Fruit fly (Drosophila melanogaster) whole organism, prepupa: Measurements from ENCODE around the gene CG7101.
A peak's percentile ranks its signal among the peaks of the same experiment; 100 is the strongest.

Experiments
- Blimp-1 ChIP-seq: fragments of 200-800 bp; sonication (Bioruptor generic); optimal IDR thresholded peaks from 3 replicates; lab custom pipeline; 2017; ENCODE audit warnings: missing biosample characterization, missing genetic modification characterization, mild to moderate bottlenecking, moderate library complexity, missing genetic modification reagents
- CG10631 ChIP-seq: fragments of 200-800 bp; sonication (Bioruptor generic); optimal IDR thresholded peaks from 2 replicates; lab custom pipeline; 2016; ENCODE audit warnings: missing biosample characterization, missing genetic modification characterization
- CG10669 ChIP-seq: fragments of 200-800 bp; sonication (Bioruptor generic); optimal IDR thresholded peaks from 3 replicates; lab custom pipeline; 2018; ENCODE audit warnings: missing biosample characterization, mild to moderate bottlenecking, missing genetic modification characterization, moderate library complexity
- CG11294 ChIP-seq: fragments of 200-800 bp; sonication (Bioruptor generic); IDR thresholded peaks from 2 replicates; pipeline ENCODE4 v1.3.6; 2022; ENCODE audit warnings: missing biosample characterization, missing genetic modification characterization
- CG11762 ChIP-seq: fragments of 200-800 bp; sonication (Bioruptor generic); optimal IDR thresholded peaks from 3 replicates; lab custom pipeline; 2016; ENCODE audit warnings: missing biosample characterization, missing genetic modification characterization; ENCODE audit not compliant: insufficient read depth
- CG15336 ChIP-seq: fragments of 200-800 bp; sonication (Bioruptor generic); IDR thresholded peaks from 2 replicates; pipeline ENCODE4 v1.3.6; 2022; ENCODE audit warnings: missing biosample characterization, missing genetic modification characterization
- CG1621 ChIP-seq: fragments of 200-800 bp; sonication (Bioruptor generic); optimal IDR thresholded peaks from 3 replicates; lab custom pipeline; 2018; ENCODE audit warnings: missing biosample characterization, mild to moderate bottlenecking, missing genetic modification characterization
- CG32006 ChIP-seq: fragments of 200-800 bp; sonication (Bioruptor generic); optimal IDR thresholded peaks from 3 replicates; lab custom pipeline; 2017; ENCODE audit warnings: missing biosample characterization, mild to moderate bottlenecking, missing genetic modification characterization
- CG34406 ChIP-seq: fragments of 200-800 bp; sonication (Bioruptor generic); optimal IDR thresholded peaks from 3 replicates; lab custom pipeline; 2016; ENCODE audit warnings: missing biosample characterization, missing genetic modification characterization
- CG4318 ChIP-seq: fragments of 200-800 bp; sonication (Bioruptor generic); optimal IDR thresholded peaks from 3 replicates; lab custom pipeline; 2017; ENCODE audit warnings: missing biosample characterization, mild to moderate bottlenecking, missing genetic modification characterization
- CG6163 ChIP-seq: fragments of 200-800 bp; sonication (Bioruptor generic); IDR thresholded peaks from 3 replicates; pipeline ENCODE4 v1.3.6; 2022; ENCODE audit warnings: missing biosample characterization, missing genetic modification characterization
- CG6276 ChIP-seq: fragments of 200-800 bp; sonication (Bioruptor generic); optimal IDR thresholded peaks from 2 replicates; lab custom pipeline; 2017; ENCODE audit warnings: missing biosample characterization, mild to moderate bottlenecking, missing genetic modification characterization
- CG6792 ChIP-seq: fragments of 200-800 bp; sonication (Bioruptor generic); optimal IDR thresholded peaks from 3 replicates; lab custom pipeline; 2016; ENCODE audit warnings: missing biosample characterization, missing genetic modification characterization
- CG6854 ChIP-seq: fragments of 200-800 bp; sonication (Bioruptor generic); optimal IDR thresholded peaks from 2 replicates; lab custom pipeline; 2017; ENCODE audit warnings: missing biosample characterization, mild to moderate bottlenecking, missing genetic modification characterization
- CG7368 ChIP-seq: fragments of 200-800 bp; sonication (Bioruptor generic); optimal IDR thresholded peaks from 3 replicates; lab custom pipeline; 2016; ENCODE audit warnings: missing biosample characterization, missing genetic modification characterization
- CG8119 ChIP-seq: fragments of 200-800 bp; sonication (Bioruptor generic); IDR thresholded peaks from 3 replicates; pipeline ENCODE4 v1.3.6; 2022; ENCODE audit warnings: missing biosample characterization, missing genetic modification characterization
- CG8319 ChIP-seq: fragments of 200-800 bp; sonication (Bioruptor generic); optimal IDR thresholded peaks from 3 replicates; lab custom pipeline; 2016; ENCODE audit warnings: missing biosample characterization, missing genetic modification characterization
- CG9139 ChIP-seq: fragments of 200-800 bp; sonication (Bioruptor generic); optimal IDR thresholded peaks from 3 replicates; lab custom pipeline; 2017; ENCODE audit warnings: missing biosample characterization, mild to moderate bottlenecking, missing genetic modification characterization
- Eip75B ChIP-seq: fragments of 200-800 bp; sonication (Bioruptor generic); optimal IDR thresholded peaks from 3 replicates; lab custom pipeline; 2016; ENCODE audit warnings: missing biosample characterization, missing genetic modification characterization
- Eip78C ChIP-seq: fragments of 200-800 bp; sonication (Bioruptor generic); peaks from one replicate; lab custom pipeline; 2016; ENCODE audit warnings: missing biosample characterization, missing genetic modification characterization
- Eip93F ChIP-seq: fragments of 200-800 bp; sonication (Bioruptor generic); optimal IDR thresholded peaks from 2 replicates; lab custom pipeline; 2016; ENCODE audit warnings: missing biosample characterization, mild to moderate bottlenecking, missing genetic modification characterization
- Ets96B ChIP-seq: fragments of 200-800 bp; optimal IDR thresholded peaks from 2 replicates; lab custom pipeline; 2019; ENCODE audit warnings: missing biosample characterization, mild to moderate bottlenecking, missing genetic modification characterization, moderate library complexity
- Gug ChIP-seq: fragments of 200-800 bp; sonication (Bioruptor generic); IDR thresholded peaks from 2 replicates; pipeline ENCODE4 v1.3.6; 2022; ENCODE audit warnings: missing biosample characterization, missing genetic modification characterization
- Hr38 ChIP-seq: sonication (Bioruptor generic); optimal IDR thresholded peaks from 2 replicates; lab custom pipeline; 2016; ENCODE audit warnings: missing biosample characterization, missing genetic modification characterization
- Hr39 ChIP-seq: fragments of 200-800 bp; sonication (Bioruptor generic); optimal IDR thresholded peaks from 2 replicates; lab custom pipeline; 2016; ENCODE audit warnings: missing biosample characterization, missing genetic modification characterization
- Hr4 ChIP-seq: fragments of 200-800 bp; sonication (Bioruptor generic); optimal IDR thresholded peaks from 3 replicates; lab custom pipeline; 2016; ENCODE audit warnings: missing biosample characterization, missing genetic modification characterization
- Met ChIP-seq: fragments of 200-800 bp; sonication (Bioruptor generic); optimal IDR thresholded peaks from 3 replicates; lab custom pipeline; 2016; ENCODE audit warnings: missing biosample characterization, missing genetic modification characterization
- OdsH ChIP-seq: fragments of 200-800 bp; sonication (Bioruptor generic); optimal IDR thresholded peaks from 3 replicates; lab custom pipeline; 2016; ENCODE audit warnings: missing biosample characterization, missing genetic modification characterization
- Sox102F ChIP-seq: fragments of 200-800 bp; sonication (Bioruptor generic); optimal IDR thresholded peaks from 2 replicates; lab custom pipeline; 2016; ENCODE audit warnings: missing biosample characterization, mild to moderate bottlenecking, missing genetic modification characterization
- Sox14 ChIP-seq: fragments of 200-800 bp; sonication (Bioruptor generic); optimal IDR thresholded peaks from 3 replicates; lab custom pipeline; 2016; ENCODE audit warnings: missing biosample characterization, missing genetic modification characterization
- Sox15 ChIP-seq: fragments of 200-800 bp; sonication (Bioruptor generic); optimal IDR thresholded peaks from 3 replicates; lab custom pipeline; 2016; ENCODE audit warnings: missing biosample characterization, missing genetic modification characterization
- achi ChIP-seq: fragments of 200-800 bp; sonication (Bioruptor generic); optimal IDR thresholded peaks from 3 replicates; lab custom pipeline; 2016; ENCODE audit warnings: missing biosample characterization, missing genetic modification characterization
- acj6 ChIP-seq: fragments of 200-800 bp; sonication (Bioruptor generic); optimal IDR thresholded peaks from 3 replicates; lab custom pipeline; 2016; ENCODE audit warnings: missing biosample characterization, missing genetic modification characterization
- cyc ChIP-seq: fragments of 200-800 bp; sonication (Bioruptor generic); optimal IDR thresholded peaks from 3 replicates; lab custom pipeline; 2016; ENCODE audit warnings: missing biosample characterization, missing genetic modification characterization
- dac ChIP-seq: fragments of 200-800 bp; sonication (Bioruptor generic); optimal IDR thresholded peaks from 2 replicates; lab custom pipeline; 2017; ENCODE audit warnings: missing biosample characterization, mild to moderate bottlenecking, missing genetic modification characterization
- dsx ChIP-seq: fragments of 200-800 bp; optimal IDR thresholded peaks from 3 replicates; lab custom pipeline; 2019; ENCODE audit warnings: missing biosample characterization, mild to moderate bottlenecking, missing genetic modification characterization, moderate library complexity; ENCODE audit not compliant: poor library complexity, severe bottlenecking
- eg ChIP-seq: fragments of 200-800 bp; sonication (Bioruptor generic); IDR thresholded peaks from 3 replicates; pipeline ENCODE4 v1.3.6; 2022; ENCODE audit warnings: missing biosample characterization, missing genetic modification characterization
- esn ChIP-seq: fragments of 200-800 bp; sonication (Bioruptor generic); optimal IDR thresholded peaks from 2 replicates; lab custom pipeline; 2016; ENCODE audit warnings: missing biosample characterization, mild to moderate bottlenecking, missing genetic modification characterization, moderate library complexity
- fd85E ChIP-seq: fragments of 200-800 bp; sonication (Bioruptor generic); optimal IDR thresholded peaks from 3 replicates; lab custom pipeline; 2016; ENCODE audit warnings: missing biosample characterization, missing genetic modification characterization
- fkh ChIP-seq: fragments of 200-800 bp; sonication (Bioruptor generic); optimal IDR thresholded peaks from 3 replicates; lab custom pipeline; 2017; ENCODE audit warnings: missing biosample characterization, mild to moderate bottlenecking, missing genetic modification characterization, moderate library complexity
- lz ChIP-seq: fragments of 200-800 bp; sonication (Bioruptor generic); optimal IDR thresholded peaks from 3 replicates; lab custom pipeline; 2016; ENCODE audit warnings: missing biosample characterization, missing genetic modification characterization
- net ChIP-seq: fragments of 200-800 bp; sonication (Bioruptor generic); optimal IDR thresholded peaks from 3 replicates; lab custom pipeline; 2016; ENCODE audit warnings: missing biosample characterization, missing genetic modification characterization
- spab ChIP-seq: fragments of 200-800 bp; sonication (Bioruptor generic); optimal IDR thresholded peaks from 2 replicates; lab custom pipeline; 2017; ENCODE audit warnings: missing biosample characterization, mild to moderate bottlenecking, missing genetic modification characterization, missing genetic modification reagents
- ss ChIP-seq, 2 experiments: fragments of 200-800 bp; sonication (Bioruptor generic); optimal IDR thresholded peaks; 2 replicates in 1 of 2; 3 replicates in 1 of 2; lab custom pipeline; 2017 to 2018; ENCODE audit warnings: mild to moderate bottlenecking in 2 of 2, missing biosample characterization in 2 of 2, missing genetic modification characterization in 2 of 2, moderate library complexity in 1 of 2
- svp ChIP-seq: fragments of 200-800 bp; sonication (Bioruptor generic); peaks from one replicate; lab custom pipeline; 2016; ENCODE audit warnings: missing biosample characterization, missing genetic modification characterization
- topi ChIP-seq: fragments of 200-800 bp; sonication (Bioruptor generic); optimal IDR thresholded peaks from 3 replicates; lab custom pipeline; 2016; ENCODE audit warnings: missing biosample characterization, missing genetic modification characterization

Gene CG7101

dm6 chrX:18837046-18837445 is 6.7 kb downstream of the CG7101 start (continued):
- TF ChIP-seq Blimp-1 (no peak), spab (GFP tag; lab: Kevin White, UChicago) (no peak), CG10631 (GFP tag; lab: Kevin White, UChicago) (peak; percentile 9), CG6163 (GFP tag; lab: Robert Waterston, UW) (no peak), achi (peak; percentile 11), CG6854 (no peak), CG9139 (GFP tag; lab: Kevin White, UChicago) (no peak), Eip93F (no peak), topi (GFP tag; lab: Kevin White, UChicago) (no peak), ss (GFP tag; optimal IDR thresholded peaks at IDR 0.05; lab: Kevin White, UChicago) (no peak), CG6792 (GFP tag; lab: Kevin White, UChicago) (peak; percentile 7), net (GFP tag; lab: Kevin White, UChicago) (no peak), svp (GFP tag; lab: Kevin White, UChicago) (peak; percentile 77), dac (GFP tag; lab: Kevin White, UChicago) (no peak), OdsH (peak; percentile 22), CG15336 (GFP tag; lab: Robert Waterston, UW) (no peak), fd85E (GFP tag; lab: Kevin White, UChicago) (no peak), acj6 (GFP tag; lab: Kevin White, UChicago) (peak; percentile 12), eg (GFP tag; lab: Robert Waterston, UW) (peak; percentile 48; the same call in 1 of the 3 replicates), Sox14 (GFP tag; lab: Kevin White, UChicago) (no peak)
- TF ChIP-seq, all 60 proteins: peak for 18

dm6 chrX:18838470-18838869 is 8.1 kb downstream of the CG7101 start:
- TF ChIP-seq dsx (GFP tag; lab: Kevin White, UChicago) (no peak), Blimp-1 (no peak), CG8319 (GFP tag; lab: Kevin White, UChicago) (no peak), CG1621 (no peak), CG7368 (GFP tag; lab: Kevin White, UChicago) (no peak), CG8119 (GFP tag; lab: Robert Waterston, UW) (no peak), CG11762 (no peak), CG6163 (GFP tag; lab: Robert Waterston, UW) (no peak), CG6854 (no peak), CG4318 (GFP tag; lab: Kevin White, UChicago) (no peak), Gug (GFP tag; lab: Robert Waterston, UW) (no peak), Eip75B (GFP tag; lab: Kevin White, UChicago) (no peak)
- TF ChIP-seq, all 60 proteins: peak for 0

DNA sequence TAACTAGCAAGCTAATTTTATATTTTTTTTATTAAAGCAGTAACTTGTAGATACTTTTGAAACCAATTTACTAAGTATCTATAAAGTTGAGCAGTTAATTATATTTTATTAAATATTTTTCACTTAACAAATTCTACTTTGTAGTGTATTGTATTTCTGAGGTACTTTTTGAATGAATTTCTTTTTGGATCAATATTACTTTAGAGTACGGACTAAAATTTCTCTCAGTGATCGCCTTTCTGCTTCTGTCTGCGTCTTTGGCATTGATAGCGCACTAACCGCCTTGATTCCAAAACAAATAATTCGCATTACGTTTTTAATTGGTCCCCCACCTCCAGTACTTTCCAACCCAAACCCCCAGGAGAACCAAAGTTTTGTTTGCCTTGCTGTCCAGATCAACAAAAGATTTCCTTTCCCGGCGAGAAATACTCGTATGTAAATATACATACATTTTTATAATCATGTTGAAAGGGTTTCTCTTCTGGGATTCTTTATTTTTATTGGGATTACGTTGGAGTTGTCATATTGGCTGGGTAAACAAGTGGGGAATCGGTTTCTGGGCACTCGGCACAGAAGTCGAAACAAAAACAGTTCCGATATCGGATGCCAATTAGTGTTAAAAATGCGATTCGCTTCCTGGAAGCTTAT is 8.7 kb downstream of the CG7101 start:
- TF ChIP-seq Hr4 (GFP tag; lab: Kevin White, UChicago) (peak; percentile 8), CG10631 (GFP tag; lab: Kevin White, UChicago) (no peak), CG11762 (no peak), dac (GFP tag; lab: Kevin White, UChicago) (no peak), cyc (GFP tag; lab: Kevin White, UChicago) (no peak), acj6 (GFP tag; lab: Kevin White, UChicago) (peak; percentile 5), CG4318 (GFP tag; lab: Kevin White, UChicago) (no peak), CG7368 (GFP tag; lab: Kevin White, UChicago) (no peak), Hr38 (no peak), topi (GFP tag; lab: Kevin White, UChicago) (no peak), CG11294 (GFP tag; lab: Robert Waterston, UW) (no peak), OdsH (no peak), CG10669 (GFP tag; lab: Kevin White, UChicago) (peak; percentile 45), fd85E (GFP tag; lab: Kevin White, UChicago) (no peak), Sox15 (GFP tag; lab: Kevin White, UChicago) (no peak), Sox102F (GFP tag; lab: Kevin White, UChicago) (peak; percentile 33), CG6276 (GFP tag; lab: Kevin White, UChicago) (no peak), Ets96B (tag; lab: Kevin White, UChicago) (no peak), CG32006 (GFP tag; lab: Kevin White, UChicago) (peak; percentile 34), dsx (GFP tag; lab: Kevin White, UChicago) (no peak), Met (peak; percentile 29), fkh (GFP tag; lab: Kevin White, UChicago) (peak; percentile 62), lz (no peak), CG34406 (no peak), eg (GFP tag; lab: Robert Waterston, UW) (0 out of 3 replicates have a peak, but pooled peaks have one; percentile 27), Eip75B (GFP tag; lab: Kevin White, UChicago) (no peak), esn (GFP tag; lab: Kevin White, UChicago) (peak; percentile 26), Hr39 (GFP tag; lab: Kevin White, UChicago) (no peak), CG6854 (peak; percentile 25), Eip78C (peak; percentile 64)
